Worm (Caenorhabditis elegans) whole organism, midembryonic: ENCODE results near the gene cyp-43A1.

Source experiments
- T22C8.4 ChIP-seq: fragments of 200-800 bp; sonication (Bioruptor generic); IDR thresholded peaks from 2 replicates; pipeline ENCODE4 v1.3.6; 2022; ENCODE audit warnings: missing genetic modification characterization, missing compliant biosample characterization
- cog-1 ChIP-seq: sonication (generic microtip); optimal IDR thresholded peaks from 2 replicates; lab custom pipeline; 2016; ENCODE audit warnings: missing genetic modification characterization, missing compliant biosample characterization
- flt-1 ChIP-seq: fragments of 200-800 bp; sonication (Bioruptor generic); IDR thresholded peaks from 2 replicates; pipeline ENCODE4 v1.3.6; 2022; ENCODE audit warnings: missing genetic modification characterization, missing compliant biosample characterization
- med-1 ChIP-seq: sonication (generic microtip); optimal IDR thresholded peaks from 2 replicates; lab custom pipeline; 2017; ENCODE audit warnings: missing genetic modification characterization, mild to moderate bottlenecking, missing compliant biosample characterization, antibody characterized with exemption, missing genetic modification reagents; ENCODE audit not compliant: insufficient read depth
- tab-1 ChIP-seq: fragments of 200-800 bp; sonication (Bioruptor generic); IDR thresholded peaks from 2 replicates; pipeline ENCODE4 v1.3.6; 2022; ENCODE audit warnings: missing genetic modification characterization, missing compliant biosample characterization
- ztf-23 ChIP-seq: fragments of 200-800 bp; sonication (Bioruptor generic); IDR thresholded peaks from 2 replicates; pipeline ENCODE4 v1.3.6; 2022; ENCODE audit warnings: missing genetic modification reagents, missing genetic modification characterization, missing compliant biosample characterization
- ztf-29 ChIP-seq: fragments of 200-800 bp; sonication (Bioruptor generic); IDR thresholded peaks from 2 replicates; pipeline ENCODE4 v1.3.6; 2022; ENCODE audit warnings: missing genetic modification reagents, missing genetic modification characterization, missing compliant biosample characterization

- TF ChIP-seq ztf-29 (no peak), tab-1 (GFP tag; lab: Robert Waterston, UW) (no peak), flt-1 (no peak), T22C8.4 (GFP tag; lab: Robert Waterston, UW) (no peak), cog-1 (tag; lab: Kevin White, UChicago) (no peak), ztf-23 (GFP tag; lab: Robert Waterston, UW) (no peak), med-1 (no peak)
These were observed 14.8 kb upstream of the cyp-43A1 start for ce11 chrX:5699555-5699954.
